Comparison of ENCODE assay signal across 3 fruit fly cellular contexts in genomic region chr2L:18145253-18145652, dm6.
A peak's percentile ranks its signal among the peaks of the same experiment; 100 is the strongest.
TF ChIP-seq lines count a peak whose summit lies in the region.

No protein-coding gene starts in this region.

TF ChIP-seq in whole organism, embryonic, 481 proteins besides CTCF, POLR2A, EP300 and RAD21 (continued from another document and continues in another):
- no peak for TF ChIP-seq ham (GFP tag; IDR thresholded peaks at IDR 0.05; lab: Robert Waterston, UW)
- TF ChIP-seq nau (GFP tag; optimal IDR thresholded peaks at IDR 0.05; lab: Kevin White, UChicago) = peak; percentile 53
- peak; percentile 89 for TF ChIP-seq CG10267 (tag; optimal IDR thresholded peaks at IDR 0.05; lab: Kevin White, UChicago)
- peak; percentile 83 for TF ChIP-seq CHES-1-like (GFP tag; optimal IDR thresholded peaks at IDR 0.05; lab: Kevin White, UChicago)
- no peak for TF ChIP-seq hb (GFP tag; IDR thresholded peaks at IDR 0.05; lab: Robert Waterston, UW; ENCODE audit: partially characterized antibody)
- TF ChIP-seq tx (GFP tag; optimal IDR thresholded peaks at IDR 0.05; lab: Kevin White, UChicago) = peak; percentile 74
- peak; percentile 82 for TF ChIP-seq peb (GFP tag; IDR thresholded peaks at IDR 0.05; lab: Robert Waterston, UW)
- no peak for TF ChIP-seq Sin3A (optimal IDR thresholded peaks at IDR 0.05; lab: Kevin White, UChicago)
- TF ChIP-seq D (optimal IDR thresholded peaks at IDR 0.05; lab: Kevin White, UChicago) = no peak
- peak; percentile 91 for TF ChIP-seq D (GFP tag; optimal IDR thresholded peaks at IDR 0.05; lab: Kevin White, UChicago)
- TF ChIP-seq bab2 (GFP tag; optimal IDR thresholded peaks at IDR 0.05; lab: Kevin White, UChicago) = peak; percentile 87
- peak; percentile 16 for TF ChIP-seq CG5180 (GFP tag; optimal IDR thresholded peaks at IDR 0.05; lab: Kevin White, UChicago)
- TF ChIP-seq schlank (tag; optimal IDR thresholded peaks at IDR 0.05; lab: Kevin White, UChicago) = no peak
- peak; percentile 76; the same call in 1 of the 2 replicates for TF ChIP-seq ro (GFP tag; IDR thresholded peaks at IDR 0.05; lab: Robert Waterston, UW)
- TF ChIP-seq CG12769 (tag; optimal IDR thresholded peaks at IDR 0.05; lab: Kevin White, UChicago) = peak; percentile 66
- peak; percentile 86 to 95 for TF ChIP-seq chif (GFP tag; optimal IDR thresholded peaks at IDR 0.05; lab: Kevin White, UChicago)
- peak; percentile 71 for TF ChIP-seq zfh2 (GFP tag; optimal IDR thresholded peaks at IDR 0.05; lab: Kevin White, UChicago)
- peak; percentile 76 for TF ChIP-seq CG17359 (tag; optimal IDR thresholded peaks at IDR 0.05; lab: Kevin White, UChicago)
- TF ChIP-seq CG13624 (GFP tag; optimal IDR thresholded peaks at IDR 0.05; lab: Kevin White, UChicago) = peak; percentile 79
- peak; percentile 74; the same call in 1 of the 2 replicates for TF ChIP-seq CG1024 (GFP tag; IDR thresholded peaks at IDR 0.05; lab: Robert Waterston, UW)
- TF ChIP-seq CG9876 (GFP tag; optimal IDR thresholded peaks at IDR 0.05; lab: Kevin White, UChicago) = peak; percentile 73
- peak; percentile 89 for TF ChIP-seq CG6689 (GFP tag; IDR thresholded peaks at IDR 0.05; lab: Robert Waterston, UW)
- peak; percentile 64 for TF ChIP-seq Aef1 (GFP tag; IDR thresholded peaks at IDR 0.05; lab: Robert Waterston, UW)
- TF ChIP-seq shn (GFP tag; optimal IDR thresholded peaks at IDR 0.05; lab: Kevin White, UChicago) = peak; percentile 79
- peak; percentile 93 for TF ChIP-seq otp (GFP tag; IDR thresholded peaks at IDR 0.05; lab: Robert Waterston, UW)
- peak; percentile 50; the same call in 1 of the 2 replicates for TF ChIP-seq CG9932 (GFP tag; IDR thresholded peaks at IDR 0.05; lab: Robert Waterston, UW)
- TF ChIP-seq CG11085 (GFP tag; IDR thresholded peaks at IDR 0.05; lab: Robert Waterston, UW) = no peak; the same call in 1 of the 2 replicates
- peak; percentile 61; the same call in 1 of the 2 replicates for TF ChIP-seq wdn (GFP tag; IDR thresholded peaks at IDR 0.05; lab: Robert Waterston, UW)
- peak; percentile 63 for TF ChIP-seq CrebB (tag; optimal IDR thresholded peaks at IDR 0.05; lab: Kevin White, UChicago)
- TF ChIP-seq gt (GFP tag; IDR thresholded peaks at IDR 0.05; lab: Robert Waterston, UW) = peak; percentile 61
- TF ChIP-seq ac (GFP tag; optimal IDR thresholded peaks at IDR 0.05; lab: Kevin White, UChicago) = peak; percentile 95
- TF ChIP-seq CG10209 (GFP tag; optimal IDR thresholded peaks at IDR 0.05; lab: Kevin White, UChicago) = peak; percentile 87
- peak; percentile 66 for TF ChIP-seq ssp (GFP tag; IDR thresholded peaks at IDR 0.05; lab: Robert Waterston, UW)
- TF ChIP-seq lilli (GFP tag; optimal IDR thresholded peaks at IDR 0.05; lab: Kevin White, UChicago) = peak; percentile 88
- TF ChIP-seq kni (GFP tag; optimal IDR thresholded peaks at IDR 0.05; lab: Kevin White, UChicago) = no peak
- no peak for TF ChIP-seq bbx (GFP tag; IDR thresholded peaks at IDR 0.05; lab: Robert Waterston, UW; ENCODE audit: partially characterized antibody)
- TF ChIP-seq CG4424 (GFP tag; optimal IDR thresholded peaks at IDR 0.05; lab: Kevin White, UChicago) = peak; percentile 91
- no peak for TF ChIP-seq chinmo (GFP tag; IDR thresholded peaks at IDR 0.05; lab: Robert Waterston, UW; ENCODE audit: partially characterized antibody)
- peak; percentile 67 for TF ChIP-seq CG12942 (GFP tag; optimal IDR thresholded peaks at IDR 0.05; lab: Kevin White, UChicago)
- TF ChIP-seq Dref (GFP tag; IDR thresholded peaks at IDR 0.05; lab: Robert Waterston, UW) = no peak
- TF ChIP-seq psq (GFP tag; optimal IDR thresholded peaks at IDR 0.05; lab: Kevin White, UChicago) = peak; percentile 28
- TF ChIP-seq CG2116 (GFP tag; optimal IDR thresholded peaks at IDR 0.05; lab: Kevin White, UChicago) = peak; percentile 60
- TF ChIP-seq h (optimal IDR thresholded peaks at IDR 0.05; lab: Kevin White, UChicago) = no peak

TF ChIP-seq in whole organism, prepupa, 60 proteins besides CTCF, POLR2A, EP300 and RAD21 (continued from another document):
- TF ChIP-seq fd59A (GFP tag; optimal IDR thresholded peaks at IDR 0.05; lab: Kevin White, UChicago) (peak; percentile 87), CG4318 (GFP tag; optimal IDR thresholded peaks at IDR 0.05; lab: Kevin White, UChicago) (peak; percentile 61), CG8319 (GFP tag; optimal IDR thresholded peaks at IDR 0.05; lab: Kevin White, UChicago) (peak; percentile 91), CG15336 (GFP tag; IDR thresholded peaks at IDR 0.05; lab: Robert Waterston, UW) (peak; percentile 81), CG3032 (tag; optimal IDR thresholded peaks at IDR 0.05; lab: Kevin White, UChicago) (peak; percentile 89), net (GFP tag; optimal IDR thresholded peaks at IDR 0.05; lab: Kevin White, UChicago) (peak; percentile 87), Eip93F (GFP tag; optimal IDR thresholded peaks at IDR 0.05; lab: Kevin White, UChicago) (peak; percentile 81), CG11762 (GFP tag; optimal IDR thresholded peaks at IDR 0.05; lab: Kevin White, UChicago; ENCODE audit: insufficient read depth) (peak; percentile 89), CG6163 (GFP tag; IDR thresholded peaks at IDR 0.05; lab: Robert Waterston, UW) (peak; percentile 96), CG8119 (GFP tag; IDR thresholded peaks at IDR 0.05; lab: Robert Waterston, UW) (peak; percentile 85), CG31627 (GFP tag; optimal IDR thresholded peaks at IDR 0.05; lab: Kevin White, UChicago) (peak; percentile 94), Eip78C (GFP tag; lab: Kevin White, UChicago) (peak; percentile 97), spab (GFP tag; optimal IDR thresholded peaks at IDR 0.05; lab: Kevin White, UChicago) (peak; percentile 87), Gug (GFP tag; IDR thresholded peaks at IDR 0.05; lab: Robert Waterston, UW) (peak; percentile 62), svp (GFP tag; lab: Kevin White, UChicago) (peak; percentile 95), Ets21C (GFP tag; optimal IDR thresholded peaks at IDR 0.05; lab: Kevin White, UChicago) (peak; percentile 89), Met (GFP tag; optimal IDR thresholded peaks at IDR 0.05; lab: Kevin White, UChicago) (peak; percentile 96), CG6276 (GFP tag; optimal IDR thresholded peaks at IDR 0.05; lab: Kevin White, UChicago) (peak; percentile 53), Lpt (GFP tag; optimal IDR thresholded peaks at IDR 0.05; lab: Kevin White, UChicago) (peak; percentile 78), achi (GFP tag; optimal IDR thresholded peaks at IDR 0.05; lab: Kevin White, UChicago) (peak; percentile 91), CG6808 (GFP tag; optimal IDR thresholded peaks at IDR 0.05; lab: Kevin White, UChicago) (peak; percentile 87), CG6854 (GFP tag; optimal IDR thresholded peaks at IDR 0.05; lab: Kevin White, UChicago) (peak; percentile 86), dsx (GFP tag; optimal IDR thresholded peaks at IDR 0.05; lab: Kevin White, UChicago; ENCODE audit: poor library complexity, severe bottlenecking) (peak; percentile 89), dac (GFP tag; optimal IDR thresholded peaks at IDR 0.05; lab: Kevin White, UChicago) (peak; percentile 26), esn (GFP tag; optimal IDR thresholded peaks at IDR 0.05; lab: Kevin White, UChicago) (peak; percentile 96), Eip75B (GFP tag; optimal IDR thresholded peaks at IDR 0.05; lab: Kevin White, UChicago) (peak; percentile 91), CG3919 (GFP tag; optimal IDR thresholded peaks at IDR 0.05; lab: Kevin White, UChicago) (peak; percentile 95), CG7368 (GFP tag; optimal IDR thresholded peaks at IDR 0.05; lab: Kevin White, UChicago) (peak; percentile 90), eg (GFP tag; IDR thresholded peaks at IDR 0.05; lab: Robert Waterston, UW) (peak; percentile 87), Blimp-1 (GFP tag; optimal IDR thresholded peaks at IDR 0.05; lab: Kevin White, UChicago) (peak; percentile 75), pdm3 (GFP tag; optimal IDR thresholded peaks at IDR 0.05; lab: Kevin White, UChicago) (peak; percentile 92), Sox15 (GFP tag; optimal IDR thresholded peaks at IDR 0.05; lab: Kevin White, UChicago) (peak; percentile 90), Ets96B (tag; optimal IDR thresholded peaks at IDR 0.05; lab: Kevin White, UChicago) (peak; percentile 91), Smox (GFP tag; optimal IDR thresholded peaks at IDR 0.05; lab: Kevin White, UChicago) (peak; percentile 91), CG9139 (GFP tag; optimal IDR thresholded peaks at IDR 0.05; lab: Kevin White, UChicago) (peak; percentile 88), CG11294 (GFP tag; IDR thresholded peaks at IDR 0.05; lab: Robert Waterston, UW) (peak; percentile 76; the same call in 1 of the 2 replicates), CG16779 (tag; optimal IDR thresholded peaks at IDR 0.05; lab: Kevin White, UChicago) (peak; percentile 70)

TF ChIP-seq in whole organism, wandering third instar larva, 38 proteins besides CTCF, POLR2A, EP300 and RAD21 (continued from another document):
- TF ChIP-seq h (GFP tag; optimal IDR thresholded peaks at IDR 0.05; lab: Kevin White, UChicago) (peak; percentile 97), Vsx2 (GFP tag; optimal IDR thresholded peaks at IDR 0.05; lab: Kevin White, UChicago; ENCODE audit: partially characterized antibody) (no peak), OdsH (GFP tag; optimal IDR thresholded peaks at IDR 0.05; lab: Kevin White, UChicago) (peak; percentile 95), sage (GFP tag; optimal IDR thresholded peaks at IDR 0.05; lab: Kevin White, UChicago) (peak; percentile 92), ey (GFP tag; optimal IDR thresholded peaks at IDR 0.05; lab: Kevin White, UChicago) (peak; percentile 97), lola (GFP tag; optimal IDR thresholded peaks at IDR 0.05; lab: Kevin White, UChicago) (no peak), usp (GFP tag; optimal IDR thresholded peaks at IDR 0.05; lab: Kevin White, UChicago) (no peak)
